Worm (Caenorhabditis elegans) whole organism, L1 larva: Measurements from ENCODE around the gene H34I24.1.

Experiments used
- ceh-82 ChIP-seq, 3 experiments: fragments of 150-350 bp in 1 of 3; sonication (generic microtip) in 2 of 3; optimal IDR thresholded peaks; 2 replicates each; lab custom pipeline; 2014 to 2017; ENCODE audit warnings: missing biosample characterization in 3 of 3, missing genetic modification characterization in 3 of 3
- snu-23 ChIP-seq: sonication (generic microtip); optimal IDR thresholded peaks from 2 replicates; lab custom pipeline; 2016; ENCODE audit warnings: missing genetic modification characterization, missing compliant biosample characterization
- unc-130 ChIP-seq: fragments of 150-350 bp; optimal IDR thresholded peaks from 2 replicates; lab custom pipeline; 2017; ENCODE audit warnings: missing biosample characterization, missing genetic modification characterization, inconsistent platforms

DNA sequence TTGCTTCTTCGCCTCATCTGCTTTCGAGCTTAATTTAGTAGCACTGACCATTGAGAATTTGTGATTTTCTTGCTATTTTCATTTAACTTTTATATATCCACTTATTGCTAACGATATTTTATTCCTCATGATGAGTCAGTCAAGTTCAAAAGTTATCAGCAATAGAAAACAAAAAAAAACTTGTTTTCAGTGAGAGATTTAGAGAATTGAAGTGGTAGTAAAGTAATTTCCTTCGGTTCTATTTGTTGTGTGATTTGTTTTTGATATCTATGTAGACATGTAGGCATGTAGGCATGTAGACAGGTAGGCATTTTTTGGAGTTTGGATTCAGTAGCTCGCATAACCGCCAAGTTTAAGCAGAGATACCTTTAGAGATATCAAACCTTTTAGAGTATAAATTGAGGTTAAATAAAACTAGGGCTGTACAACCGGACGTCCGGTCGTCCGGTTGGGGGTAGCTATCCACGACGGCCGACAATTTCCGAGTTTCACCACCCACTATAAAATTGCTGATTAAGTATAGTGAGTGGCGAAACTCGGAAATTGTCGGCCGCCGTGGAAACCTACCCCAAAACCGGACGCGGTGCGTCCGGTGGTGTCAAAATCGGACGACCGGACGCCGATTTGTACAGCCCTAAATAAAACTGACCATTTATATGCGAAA lies 5.8 kb upstream of the H34I24.1 start, which contains the start of gene Y71H2AR.2:
- TF ChIP-seq unc-130 (tag; lab: Kevin White, UChicago) = no peak
- no peak for TF ChIP-seq ceh-82 (tag; optimal IDR thresholded peaks at IDR 0.05; lab: Kevin White, UChicago)
- no peak for TF ChIP-seq snu-23 (GFP tag; lab: Kevin White, UChicago)
